Fruit fly (Drosophila melanogaster) whole organism, embryonic: ENCODE data around the gene Hsp110.

Experiments used
- Asciz ChIP-seq: fragments of 200-800 bp; sonication (Bioruptor generic); optimal IDR thresholded peaks from 2 replicates; lab custom pipeline; 2017; ENCODE audit warnings: missing biosample characterization, mild to moderate bottlenecking, missing genetic modification characterization, missing genetic modification reagents
- B-H2 ChIP-seq: fragments of 200-800 bp; sonication (Bioruptor generic); optimal IDR thresholded peaks from 2 replicates; lab custom pipeline; 2018; ENCODE audit warnings: missing biosample characterization, mild to moderate bottlenecking, missing genetic modification characterization
- CG10209 ChIP-seq: fragments of 200-800 bp; sonication (Bioruptor generic); optimal IDR thresholded peaks from 3 replicates; lab custom pipeline; 2017; ENCODE audit warnings: missing biosample characterization, mild to moderate bottlenecking, missing genetic modification characterization, missing genetic modification reagents
- CG10462 ChIP-seq: fragments of 200-800 bp; sonication (Bioruptor generic); optimal IDR thresholded peaks from 2 replicates; lab custom pipeline; 2016; ENCODE audit warnings: missing biosample characterization, missing genetic modification characterization
- CG10959 ChIP-seq: fragments of 200-800 bp; sonication (Bioruptor generic); IDR thresholded peaks from 2 replicates; pipeline ENCODE4 v1.3.6; 2022; ENCODE audit warnings: missing biosample characterization, missing genetic modification characterization
- CG11247 ChIP-seq: fragments of 200-800 bp; sonication (Bioruptor generic); IDR thresholded peaks from 2 replicates; pipeline ENCODE4 v1.3.6; 2022; ENCODE audit warnings: missing biosample characterization, missing genetic modification characterization
- CG12659 ChIP-seq: fragments of 200-800 bp; sonication (Bioruptor generic); optimal IDR thresholded peaks from 3 replicates; lab custom pipeline; 2017; ENCODE audit warnings: mild to moderate bottlenecking, missing biosample characterization, missing genetic modification reagents, missing genetic modification characterization
- CG17328 ChIP-seq: fragments of 200-800 bp; sonication (Bioruptor generic); IDR thresholded peaks from 2 replicates; pipeline ENCODE4 v1.3.6; 2022; ENCODE audit warnings: missing biosample characterization, missing genetic modification characterization
- CG17361 ChIP-seq: fragments of 200-800 bp; sonication (Bioruptor generic); IDR thresholded peaks from 3 replicates; pipeline ENCODE4 v1.3.6; 2022; ENCODE audit warnings: missing biosample characterization, missing genetic modification characterization
- CG18262 ChIP-seq: fragments of 200-800 bp; optimal IDR thresholded peaks from 3 replicates; lab custom pipeline; 2019; ENCODE audit warnings: missing biosample characterization, mild to moderate bottlenecking, missing genetic modification characterization, moderate library complexity
- CG2120 ChIP-seq: fragments of 200-800 bp; sonication (Bioruptor generic); optimal IDR thresholded peaks from 3 replicates; lab custom pipeline; 2016; ENCODE audit warnings: missing biosample characterization, missing genetic modification characterization
- CG2129 ChIP-seq: fragments of 200-800 bp; sonication (Bioruptor generic); IDR thresholded peaks from 2 replicates; pipeline ENCODE4 v1.3.6; 2022; ENCODE audit warnings: missing biosample characterization, missing genetic modification characterization; ENCODE audit not compliant: partially characterized antibody
- CG2678 ChIP-seq: fragments of 200-800 bp; sonication (Bioruptor generic); optimal IDR thresholded peaks from 3 replicates; lab custom pipeline; 2019; ENCODE audit warnings: missing biosample characterization, mild to moderate bottlenecking, missing genetic modification characterization, moderate library complexity
- CG2712 ChIP-seq: fragments of 200-800 bp; optimal IDR thresholded peaks from 3 replicates; lab custom pipeline; 2019; ENCODE audit warnings: missing biosample characterization, mild to moderate bottlenecking, missing genetic modification characterization, moderate library complexity
- CG3407 ChIP-seq: fragments of 200-800 bp; sonication (Bioruptor generic); optimal IDR thresholded peaks from 2 replicates; lab custom pipeline; 2018; ENCODE audit warnings: missing biosample characterization, mild to moderate bottlenecking, missing genetic modification characterization
- CG42726 ChIP-seq: fragments of 200-800 bp; sonication (Bioruptor generic); IDR thresholded peaks from 2 replicates; pipeline ENCODE4 v1.3.6; 2022; ENCODE audit warnings: missing biosample characterization, missing genetic modification characterization; ENCODE audit not compliant: partially characterized antibody
- CG4328 ChIP-seq: fragments of 200-800 bp; sonication (Bioruptor generic); optimal IDR thresholded peaks from 3 replicates; lab custom pipeline; 2017; ENCODE audit warnings: missing biosample characterization, missing genetic modification reagents, missing genetic modification characterization
- CG4820 ChIP-seq: fragments of 200-800 bp; sonication (Bioruptor generic); optimal IDR thresholded peaks from 3 replicates; lab custom pipeline; 2016; ENCODE audit warnings: missing biosample characterization, missing genetic modification characterization
- CG5953 ChIP-seq: fragments of 200-800 bp; sonication (Bioruptor generic); IDR thresholded peaks from 2 replicates; pipeline ENCODE4 v1.3.6; 2022; ENCODE audit warnings: missing biosample characterization, missing genetic modification characterization
- CG6254 ChIP-seq: fragments of 200-800 bp; sonication (Bioruptor generic); optimal IDR thresholded peaks from 3 replicates; lab custom pipeline; 2017; ENCODE audit warnings: mild to moderate bottlenecking, missing biosample characterization, missing genetic modification reagents, missing genetic modification characterization
- CG6654 ChIP-seq: fragments of 200-800 bp; sonication (Bioruptor generic); optimal IDR thresholded peaks from 2 replicates; lab custom pipeline; 2017; ENCODE audit warnings: missing biosample characterization, mild to moderate bottlenecking, missing genetic modification characterization
- CG7839 ChIP-seq: fragments of 200-800 bp; sonication (Bioruptor generic); optimal IDR thresholded peaks from 3 replicates; lab custom pipeline; 2018; ENCODE audit warnings: missing biosample characterization, mild to moderate bottlenecking, missing genetic modification characterization, moderate library complexity
- CG8281 ChIP-seq: fragments of 200-800 bp; sonication (Bioruptor generic); optimal IDR thresholded peaks from 2 replicates; lab custom pipeline; 2018; ENCODE audit warnings: missing biosample characterization, mild to moderate bottlenecking, missing genetic modification characterization, moderate library complexity
- CG9437 ChIP-seq: fragments of 200-800 bp; sonication (Bioruptor generic); optimal IDR thresholded peaks from 2 replicates; lab custom pipeline; 2018; ENCODE audit warnings: missing biosample characterization, mild to moderate bottlenecking, missing genetic modification characterization
- CG9932 ChIP-seq: fragments of 200-800 bp; sonication (Bioruptor generic); IDR thresholded peaks from 2 replicates; pipeline ENCODE4 v1.3.6; 2022; ENCODE audit warnings: missing biosample characterization, missing genetic modification characterization
- CoRest ChIP-seq: fragments of 200-800 bp; sonication (Bioruptor generic); optimal IDR thresholded peaks from 3 replicates; lab custom pipeline; 2018; ENCODE audit warnings: missing biosample characterization, mild to moderate bottlenecking, missing genetic modification characterization, moderate library complexity
- D ChIP-seq, 2 experiments: fragments of 200-800 bp in 1 of 2; fragments of >200 bp in 1 of 2; sonication (Bioruptor generic) in 1 of 2; optimal IDR thresholded peaks; 2 replicates in 1 of 2; 3 replicates in 1 of 2; lab custom pipeline; 2017; ENCODE audit warnings: mild to moderate bottlenecking in 1 of 2, missing biosample characterization in 1 of 2, missing genetic modification characterization in 1 of 2, missing genetic modification reagents in 1 of 2
- Dbx ChIP-seq: fragments of 200-800 bp; sonication (Bioruptor generic); IDR thresholded peaks from 3 replicates; pipeline ENCODE4 v1.3.6; 2022; ENCODE audit warnings: missing biosample characterization, missing genetic modification characterization
- Dll ChIP-seq: fragments of 200-800 bp; sonication (Bioruptor generic); IDR thresholded peaks from 4 replicates; pipeline ENCODE4 v1.3.6; 2022; ENCODE audit warnings: missing biosample characterization, missing genetic modification characterization; ENCODE audit not compliant: partially characterized antibody
- Ets65A ChIP-seq: fragments of 200-800 bp; sonication (Bioruptor generic); peaks from one replicate; lab custom pipeline; 2016; ENCODE audit warnings: missing biosample characterization, missing genetic modification characterization
- HHEX ChIP-seq: fragments of 200-800 bp; sonication (Bioruptor generic); optimal IDR thresholded peaks from 3 replicates; lab custom pipeline; 2017; ENCODE audit warnings: missing biosample characterization, mild to moderate bottlenecking, missing genetic modification characterization, missing genetic modification reagents
- HmgZ ChIP-seq: fragments of 200-800 bp; sonication (Bioruptor generic); optimal IDR thresholded peaks from 2 replicates; lab custom pipeline; 2018; ENCODE audit warnings: missing biosample characterization, mild to moderate bottlenecking, missing genetic modification characterization
- Hr51 ChIP-seq, 2 experiments: fragments of 200-800 bp; sonication (Bioruptor generic); optimal IDR thresholded peaks; 2 replicates in 1 of 2; 3 replicates in 1 of 2; lab custom pipeline; 2016 to 2018; ENCODE audit warnings: missing biosample characterization in 2 of 2, missing genetic modification characterization in 2 of 2, mild to moderate bottlenecking in 1 of 2, moderate library complexity in 1 of 2
- Hsf ChIP-seq: fragments of 200-800 bp; sonication (Bioruptor generic); optimal IDR thresholded peaks from 3 replicates; lab custom pipeline; 2016; ENCODE audit warnings: missing biosample characterization, missing genetic modification characterization
- Meics ChIP-seq: fragments of 200-800 bp; sonication (Bioruptor generic); optimal IDR thresholded peaks from 2 replicates; lab custom pipeline; 2017; ENCODE audit warnings: missing biosample characterization, mild to moderate bottlenecking, missing genetic modification characterization
- Optix ChIP-seq: fragments of 200-800 bp; sonication (Bioruptor generic); IDR thresholded peaks from 3 replicates; pipeline ENCODE4 v1.3.6; 2022; ENCODE audit warnings: missing biosample characterization, missing genetic modification characterization
- Pdp1 ChIP-seq, 2 experiments: fragments of 200-800 bp; sonication (Bioruptor generic); optimal IDR thresholded peaks; 3 replicates each; lab custom pipeline; 2016; ENCODE audit warnings: missing biosample characterization in 2 of 2, missing genetic modification characterization in 2 of 2, mild to moderate bottlenecking in 1 of 2, moderate library complexity in 1 of 2
- Tbp ChIP-seq: fragments of >200 bp; optimal IDR thresholded peaks from 2 replicates; lab custom pipeline; 2018; ENCODE audit warnings: missing biosample characterization, missing genetic modification characterization
- ato ChIP-seq: fragments of 200-800 bp; sonication (Bioruptor generic); IDR thresholded peaks from 2 replicates; pipeline ENCODE4 v1.3.6; 2022; ENCODE audit warnings: missing biosample characterization, missing genetic modification characterization; ENCODE audit not compliant: partially characterized antibody
- cad ChIP-seq: fragments of >200 bp; optimal IDR thresholded peaks from 2 replicates; lab custom pipeline; 2017; ENCODE audit warnings: missing biosample characterization, missing genetic modification characterization
- crc ChIP-seq: fragments of 200-800 bp; sonication (Bioruptor generic); optimal IDR thresholded peaks from 2 replicates; lab custom pipeline; 2016; ENCODE audit warnings: missing biosample characterization, missing genetic modification characterization
- fd102C ChIP-seq: fragments of 200-800 bp; sonication (Bioruptor generic); optimal IDR thresholded peaks from 2 replicates; lab custom pipeline; 2018; ENCODE audit warnings: missing biosample characterization, mild to moderate bottlenecking, missing genetic modification characterization, moderate library complexity
- jing ChIP-seq: fragments of 200-800 bp; sonication (Bioruptor generic); optimal IDR thresholded peaks from 2 replicates; lab custom pipeline; 2018; ENCODE audit warnings: missing biosample characterization, mild to moderate bottlenecking, missing genetic modification characterization
- lab ChIP-seq: fragments of 200-800 bp; sonication (Bioruptor generic); optimal IDR thresholded peaks from 3 replicates; lab custom pipeline; 2017; ENCODE audit warnings: missing biosample characterization, missing genetic modification characterization, mild to moderate bottlenecking, moderate library complexity, missing genetic modification reagents
- lilli ChIP-seq: fragments of 200-800 bp; sonication (Bioruptor generic); optimal IDR thresholded peaks from 3 replicates; lab custom pipeline; 2016; ENCODE audit warnings: missing biosample characterization, missing genetic modification characterization
- mam ChIP-seq: fragments of 200-800 bp; sonication (Bioruptor generic); optimal IDR thresholded peaks from 3 replicates; lab custom pipeline; 2016; ENCODE audit warnings: missing biosample characterization, missing genetic modification characterization
- sens ChIP-seq: fragments of 200-800 bp; sonication (Bioruptor generic); peaks from one replicate; lab custom pipeline; 2016; ENCODE audit warnings: missing biosample characterization, missing genetic modification characterization
- shn ChIP-seq: fragments of 200-800 bp; sonication (Bioruptor generic); optimal IDR thresholded peaks from 3 replicates; lab custom pipeline; 2016; ENCODE audit warnings: missing biosample characterization, missing genetic modification characterization
- zfh2 ChIP-seq: fragments of 200-800 bp; sonication (Bioruptor generic); optimal IDR thresholded peaks from 2 replicates; lab custom pipeline; 2016; ENCODE audit warnings: missing biosample characterization, missing genetic modification characterization

The Hsp110 gene

dm6 chr3L:14055260-14055696 is 18.5 kb downstream of the Hsp110 start (continued):
- TF ChIP-seq lab (GFP tag; lab: Kevin White, UChicago) (peak; percentile 32), Ets65A (peak; percentile 75), shn (GFP tag; lab: Kevin White, UChicago) (peak; percentile 16), crc (GFP tag; lab: Kevin White, UChicago) (peak; percentile 8), Dbx (0 out of 3 replicates have a peak, but pooled peaks have one; percentile 30), CG9932 (GFP tag; lab: Robert Waterston, UW) (peak; percentile 46), Optix (no peak), D (optimal IDR thresholded peaks at IDR 0.05; lab: Kevin White, UChicago) (no peak), D (GFP tag; optimal IDR thresholded peaks at IDR 0.05; lab: Kevin White, UChicago) (no peak), CG11247 (no peak), CG10959 (no peak), Hr51 (GFP tag; optimal IDR thresholded peaks at IDR 0.05; lab: Kevin White, UChicago) (peak in 1 of 2 experiments; percentile 7), zfh2 (GFP tag; lab: Kevin White, UChicago) (peak; percentile 9), mam (peak; percentile 3), CG17361 (GFP tag; lab: Robert Waterston, UW) (peak; percentile 41; the same call in 1 of the 3 replicates), CG2678 (peak; percentile 10), CG18262 (tag; lab: Kevin White, UChicago) (peak; percentile 13), jing (GFP tag; lab: Kevin White, UChicago) (no peak), Dll (GFP tag; lab: Robert Waterston, UW) (0 out of 4 replicates have a peak, but pooled peaks have one; percentile 6), CoRest (tag; lab: Kevin White, UChicago) (peak; percentile 25), sens (GFP tag; lab: Kevin White, UChicago) (peak; percentile 80), Meics (GFP tag; lab: Kevin White, UChicago) (peak; percentile 49), Asciz (GFP tag; lab: Kevin White, UChicago) (peak; percentile 5), CG42726 (GFP tag; lab: Robert Waterston, UW) (no peak), CG2129 (GFP tag; lab: Robert Waterston, UW) (no peak), CG2712 (tag; lab: Kevin White, UChicago) (peak; percentile 11), CG17328 (GFP tag; lab: Robert Waterston, UW) (no peak), ato (GFP tag; lab: Robert Waterston, UW) (no peak), HHEX (GFP tag; lab: Kevin White, UChicago) (peak; percentile 22), CG7839 (tag; lab: Kevin White, UChicago) (peak; percentile 38), CG6654 (GFP tag; lab: Kevin White, UChicago) (peak; percentile 18), CG4820 (GFP tag; lab: Kevin White, UChicago) (peak; percentile 10), lilli (GFP tag; lab: Kevin White, UChicago) (peak; percentile 39), fd102C (GFP tag; lab: Kevin White, UChicago) (no peak), Pdp1 (GFP tag; optimal IDR thresholded peaks at IDR 0.05; lab: Kevin White, UChicago) (peak in 1 of 2 experiments; percentile 6), CG2120 (peak; percentile 55), HmgZ (tag; lab: Kevin White, UChicago) (no peak), CG12659 (GFP tag; lab: Kevin White, UChicago) (peak; percentile 21)

dm6 chr3L:14055815-14056516 is 19.1 kb downstream of the Hsp110 start:
- TF ChIP-seq CG3407 (GFP tag; lab: Kevin White, UChicago) (no peak), CG4328 (GFP tag; lab: Kevin White, UChicago) (no peak), Tbp (GFP tag; lab: Kevin White, UChicago) (no peak), CG6254 (GFP tag; lab: Kevin White, UChicago) (no peak), CG5953 (GFP tag; lab: Robert Waterston, UW) (0 out of 2 replicates have a peak, but pooled peaks have one; percentile 23), B-H2 (GFP tag; lab: Kevin White, UChicago) (peak; percentile 40), cad (GFP tag; lab: Kevin White, UChicago) (no peak), CG9437 (no peak), Hsf (GFP tag; lab: Kevin White, UChicago) (no peak), CG10209 (GFP tag; lab: Kevin White, UChicago) (peak; percentile 45), CG42726 (GFP tag; lab: Robert Waterston, UW) (no peak), CG10462 (GFP tag; lab: Kevin White, UChicago) (no peak), CG8281 (tag; lab: Kevin White, UChicago) (peak; percentile 79)
